Fruit fly (Drosophila melanogaster): ENCODE data around the gene CG11279.

CG11279 gene

dm6 chr3L:13081284-13081937 is 34.6 kb downstream of the CG11279 start:
- no peak for TF ChIP-seq CG7045 (GFP tag; optimal IDR thresholded peaks at IDR 0.05)
- TF ChIP-seq kay (GFP tag; ENCODE audit: borderline replicate concordance), result no peak
- no peak for TF ChIP-seq cic (GFP tag; optimal IDR thresholded peaks at IDR 0.05)
- no peak for TF ChIP-seq toe (GFP tag; optimal IDR thresholded peaks at IDR 0.05)
- TF ChIP-seq Clk (GFP tag; optimal IDR thresholded peaks at IDR 0.05), result no peak
- no peak for TF ChIP-seq CG7101 (tag; optimal IDR thresholded peaks at IDR 0.05)

dm6 chr3L:13083432-13083831 is 36.7 kb downstream of the CG11279 start:
- no peak for TF ChIP-seq Clk (GFP tag; optimal IDR thresholded peaks at IDR 0.05)
- TF ChIP-seq pad (GFP tag; optimal IDR thresholded peaks at IDR 0.05), result no peak
- TF ChIP-seq Hr96 (GFP tag; optimal IDR thresholded peaks at IDR 0.05), result no peak

dm6 chr3L:13084477-13084876 is 37.7 kb downstream of the CG11279 start:
- TF ChIP-seq toe (GFP tag; optimal IDR thresholded peaks at IDR 0.05), result no peak
- TF ChIP-seq cic (GFP tag; optimal IDR thresholded peaks at IDR 0.05), result no peak
- TF ChIP-seq tj (GFP tag; optimal IDR thresholded peaks at IDR 0.05), result no peak
- TF ChIP-seq CG1620 (GFP tag; optimal IDR thresholded peaks at IDR 0.05), result no peak
- no peak for TF ChIP-seq pad (GFP tag; optimal IDR thresholded peaks at IDR 0.05)
- no peak for TF ChIP-seq CG33017 (tag; optimal IDR thresholded peaks at IDR 0.05)
- no peak for TF ChIP-seq CG7045 (GFP tag; optimal IDR thresholded peaks at IDR 0.05)
- TF ChIP-seq ovo (GFP tag; optimal IDR thresholded peaks at IDR 0.05), result no peak
- TF ChIP-seq CG11617 (GFP tag; optimal IDR thresholded peaks at IDR 0.05), result no peak
- no peak for TF ChIP-seq Hr96 (GFP tag; optimal IDR thresholded peaks at IDR 0.05)
- TF ChIP-seq Clk (GFP tag; optimal IDR thresholded peaks at IDR 0.05), result no peak
- no peak for TF ChIP-seq CG12768 (GFP tag; optimal IDR thresholded peaks at IDR 0.05)
- no peak for TF ChIP-seq CG5204 (GFP tag; optimal IDR thresholded peaks at IDR 0.05)
- TF ChIP-seq Mnt (GFP tag; optimal IDR thresholded peaks at IDR 0.05), result no peak
- TF ChIP-seq CG7101 (tag; optimal IDR thresholded peaks at IDR 0.05), result no peak

- TF ChIP-seq ovo (GFP tag; optimal IDR thresholded peaks at IDR 0.05) (no peak), cic (GFP tag; optimal IDR thresholded peaks at IDR 0.05) (no peak), CG1620 (GFP tag; optimal IDR thresholded peaks at IDR 0.05) (no peak), CG11617 (GFP tag; optimal IDR thresholded peaks at IDR 0.05) (no peak), toe (GFP tag; optimal IDR thresholded peaks at IDR 0.05) (no peak), bab1 (GFP tag; optimal IDR thresholded peaks at IDR 0.05) (no peak), CG14711 (tag; optimal IDR thresholded peaks at IDR 0.05) (no peak), Hr96 (GFP tag; optimal IDR thresholded peaks at IDR 0.05) (no peak), CG7045 (GFP tag; optimal IDR thresholded peaks at IDR 0.05) (no peak), Clk (GFP tag; optimal IDR thresholded peaks at IDR 0.05) (no peak), CG12768 (GFP tag; optimal IDR thresholded peaks at IDR 0.05) (no peak), tj (GFP tag; optimal IDR thresholded peaks at IDR 0.05) (no peak), Crg-1 (GFP tag; optimal IDR thresholded peaks at IDR 0.05) (no peak)
These were observed 40.4 kb downstream of the CG11279 start, which contains the start of gene CG17300 for dm6 chr3L:13087189-13087588. Gene CG17300, minus strand, starts transcription at chr3L:13087289.

- TF ChIP-seq pad (GFP tag; optimal IDR thresholded peaks at IDR 0.05) (no peak), Clk (GFP tag; optimal IDR thresholded peaks at IDR 0.05) (no peak), CG5204 (GFP tag; optimal IDR thresholded peaks at IDR 0.05) (no peak), Mnt (GFP tag; optimal IDR thresholded peaks at IDR 0.05) (no peak), CG14711 (tag; optimal IDR thresholded peaks at IDR 0.05) (no peak)
These were observed 43.1 kb downstream of the CG11279 start, which contains the start of gene CG11251 for dm6 chr3L:13089869-13090268. Gene CG11251, minus strand, starts transcription at chr3L:13089969.

Measured in whole organism, adult.